Worm (Caenorhabditis elegans) whole organism, young adult: Measurements from ENCODE around the gene gst-31.

Source experiments
- B0261.1 ChIP-seq: sonication (generic microtip); optimal IDR thresholded peaks from 2 replicates; lab custom pipeline; 2016; ENCODE audit warnings: mild to moderate bottlenecking, missing genetic modification characterization, moderate library complexity, missing compliant biosample characterization
- F49E8.2 ChIP-seq: sonication (generic microtip); optimal IDR thresholded peaks from 3 replicates; lab custom pipeline; 2017; ENCODE audit warnings: missing genetic modification characterization, mild to moderate bottlenecking, missing compliant biosample characterization, antibody characterized with exemption, moderate library complexity; ENCODE audit not compliant: insufficient read depth
- akir-1 ChIP-seq: fragments of 200-800 bp; sonication (Bioruptor generic); optimal IDR thresholded peaks from 2 replicates; lab custom pipeline; 2018; ENCODE audit warnings: mild to moderate bottlenecking, missing genetic modification characterization, moderate library complexity, missing compliant biosample characterization
- lin-26 ChIP-seq: fragments of 200-800 bp; sonication (Bioruptor generic); IDR thresholded peaks from 2 replicates; pipeline ENCODE4 v1.3.6; 2022; ENCODE audit warnings: missing genetic modification reagents, missing genetic modification characterization, missing compliant biosample characterization
- unc-130 ChIP-seq: sonication (generic microtip); optimal IDR thresholded peaks from 2 replicates; lab custom pipeline; 2016; ENCODE audit warnings: missing genetic modification reagents, missing genetic modification characterization, missing compliant biosample characterization
- unc-62 ChIP-seq: fragments of 150-350 bp; optimal IDR thresholded peaks from 2 replicates; lab custom pipeline; 2014; ENCODE audit warnings: missing biosample characterization, missing genetic modification reagents, missing genetic modification characterization

DNA sequence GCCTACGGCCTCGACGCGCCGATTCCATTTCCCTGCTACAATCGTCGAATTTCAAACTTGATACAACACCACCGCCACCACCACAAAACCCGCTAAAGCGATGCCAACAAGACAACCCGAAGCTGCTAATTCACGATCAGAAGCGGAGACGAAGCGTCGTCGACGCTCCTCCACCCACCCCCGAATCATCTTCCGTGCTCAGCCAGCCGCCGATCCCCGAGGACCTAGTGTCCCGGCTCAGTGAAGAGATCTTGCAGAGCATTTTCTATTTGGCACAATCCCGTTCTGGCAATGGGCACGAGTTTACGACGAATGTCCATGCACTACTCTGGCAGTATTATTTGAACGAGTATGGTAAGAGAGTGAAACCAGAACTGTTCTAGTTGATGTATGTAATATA, 43.8 kb upstream of the gst-31 start:
- TF ChIP-seq lin-26 (GFP tag; lab: Robert Waterston, UW) (no peak), akir-1 (no peak), unc-130 (GFP tag; lab: Kevin White, UChicago) (no peak), unc-62 (GFP tag; lab: Kevin White, UChicago) (no peak), F49E8.2 (tag; lab: Kevin White, UChicago) (no peak), B0261.1 (tag; lab: Kevin White, UChicago) (no peak)
